Worm (Caenorhabditis elegans) whole organism, L4/young adult: Measurements from ENCODE around the gene C47G2.4.

ENCODE experiments used
- W03F9.2 ChIP-seq: fragments of 150-350 bp; optimal IDR thresholded peaks from 2 replicates; lab custom pipeline; 2014; ENCODE audit warnings: missing biosample characterization, missing genetic modification characterization
- dao-5 ChIP-seq: sonication (generic microtip); optimal IDR thresholded peaks from 2 replicates; lab custom pipeline; 2016; ENCODE audit warnings: missing genotype, missing genetic modification characterization, moderate library complexity, missing compliant biosample characterization
- him-1 ChIP-seq: sonication (generic microtip); optimal IDR thresholded peaks from 2 replicates; lab custom pipeline; 2016; ENCODE audit warnings: missing genotype, missing genetic modification reagents, missing genetic modification characterization, missing compliant biosample characterization

The C47G2.4 gene

ce11 chrII:11281177-11281576, 12.2 kb downstream of the C47G2.4 start:
- no peak for TF ChIP-seq dao-5 (tag; lab: Kevin White, UChicago)
- no peak for TF ChIP-seq him-1 (tag; lab: Kevin White, UChicago)
- no peak for TF ChIP-seq W03F9.2 (tag; lab: Kevin White, UChicago)

DNA sequence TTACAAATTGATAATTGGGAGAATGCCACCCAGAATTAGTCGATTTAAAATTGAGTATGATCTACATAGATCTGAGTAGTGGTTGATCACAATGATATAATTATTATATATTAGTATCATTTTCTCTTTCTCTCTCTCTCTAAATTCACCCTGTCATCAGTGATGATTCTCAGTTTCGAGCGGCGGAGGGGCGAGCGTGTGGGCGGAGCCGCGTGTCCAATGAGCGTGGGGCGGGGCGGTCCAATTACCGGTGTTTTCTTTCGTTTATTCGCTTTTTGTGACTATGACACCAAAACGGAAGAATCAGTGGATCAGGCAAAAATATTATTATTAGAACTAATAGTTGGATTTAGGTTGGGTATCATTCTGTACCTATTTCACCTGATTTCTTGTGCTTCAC, 13.4 kb downstream of the C47G2.4 start:
- no peak for TF ChIP-seq him-1 (tag; lab: Kevin White, UChicago)
- no peak for TF ChIP-seq W03F9.2 (tag; lab: Kevin White, UChicago)
- TF ChIP-seq dao-5 (tag; lab: Kevin White, UChicago) = no peak

ce11 chrII:11276879-11277278, 16.5 kb downstream of the C47G2.4 start:
- TF ChIP-seq W03F9.2 (tag; lab: Kevin White, UChicago) = no peak
- no peak for TF ChIP-seq him-1 (tag; lab: Kevin White, UChicago)
- TF ChIP-seq dao-5 (tag; lab: Kevin White, UChicago) = no peak

DNA sequence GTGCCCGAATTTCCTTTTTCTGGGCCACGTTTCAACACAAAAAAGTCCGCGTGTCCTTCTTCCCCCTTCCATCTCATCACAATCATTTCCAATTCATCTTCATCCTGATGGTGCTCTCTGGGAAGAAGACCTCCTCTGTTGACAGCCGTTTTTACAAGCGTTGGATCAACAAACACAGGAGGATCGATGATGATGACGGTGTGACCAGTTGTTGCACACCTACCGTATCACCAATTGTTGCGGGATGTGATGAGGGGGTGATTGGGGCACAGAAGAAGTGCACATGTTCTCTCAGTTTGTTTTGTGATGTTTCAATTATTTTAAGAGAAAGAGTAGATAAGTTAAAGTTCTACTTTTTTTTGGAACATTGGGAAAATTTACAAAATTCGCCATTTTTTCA, 17.9 kb downstream of the C47G2.4 start:
- TF ChIP-seq dao-5 (tag; lab: Kevin White, UChicago) (no peak), W03F9.2 (tag; lab: Kevin White, UChicago) (no peak), him-1 (tag; lab: Kevin White, UChicago) (no peak)

DNA sequence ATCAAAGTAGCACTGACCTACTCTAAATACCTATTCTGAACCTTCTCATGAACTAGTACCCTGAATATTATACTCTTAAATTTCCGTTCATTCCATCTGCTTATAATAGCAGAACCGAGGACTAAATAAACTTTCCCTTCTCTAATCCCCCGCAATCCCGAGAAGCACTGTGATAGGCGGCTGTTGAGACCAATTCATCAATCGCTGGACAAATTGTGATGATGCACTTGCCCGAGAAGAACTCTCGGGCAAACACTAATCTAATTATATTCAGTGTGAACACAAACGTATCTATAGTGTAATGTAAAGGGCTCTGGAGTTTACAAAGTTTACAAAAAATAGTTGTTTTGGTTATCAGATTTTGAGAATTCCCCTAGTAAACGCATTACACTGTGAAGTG, 18.5 kb downstream of the C47G2.4 start:
- TF ChIP-seq dao-5 (tag; lab: Kevin White, UChicago) (no peak), W03F9.2 (tag; lab: Kevin White, UChicago) (no peak), him-1 (tag; lab: Kevin White, UChicago) (no peak)

ce11 chrII:11270829-11271228, 22.6 kb downstream of the C47G2.4 start:
- no peak for TF ChIP-seq W03F9.2 (tag; lab: Kevin White, UChicago)
- TF ChIP-seq him-1 (tag; lab: Kevin White, UChicago) = no peak
- no peak for TF ChIP-seq dao-5 (tag; lab: Kevin White, UChicago)

ce11 chrII:11268822-11269221, 24.6 kb downstream of the C47G2.4 start, which contains the start of gene cut-1:
TSS of gene cut-1 (plus strand) at chrII:11269122.
- TF ChIP-seq dao-5 (tag; lab: Kevin White, UChicago) = no peak
- no peak for TF ChIP-seq W03F9.2 (tag; lab: Kevin White, UChicago)
- no peak for TF ChIP-seq him-1 (tag; lab: Kevin White, UChicago)

ce11 chrII:11261173-11261572, 32.2 kb downstream of the C47G2.4 start, which contains the start of gene T05B9.1:
TSS of gene T05B9.1 (minus strand) at chrII:11261192.
- no peak for TF ChIP-seq him-1 (tag; lab: Kevin White, UChicago)
- TF ChIP-seq dao-5 (tag; lab: Kevin White, UChicago) = no peak
- no peak for TF ChIP-seq W03F9.2 (tag; lab: Kevin White, UChicago)

DNA sequence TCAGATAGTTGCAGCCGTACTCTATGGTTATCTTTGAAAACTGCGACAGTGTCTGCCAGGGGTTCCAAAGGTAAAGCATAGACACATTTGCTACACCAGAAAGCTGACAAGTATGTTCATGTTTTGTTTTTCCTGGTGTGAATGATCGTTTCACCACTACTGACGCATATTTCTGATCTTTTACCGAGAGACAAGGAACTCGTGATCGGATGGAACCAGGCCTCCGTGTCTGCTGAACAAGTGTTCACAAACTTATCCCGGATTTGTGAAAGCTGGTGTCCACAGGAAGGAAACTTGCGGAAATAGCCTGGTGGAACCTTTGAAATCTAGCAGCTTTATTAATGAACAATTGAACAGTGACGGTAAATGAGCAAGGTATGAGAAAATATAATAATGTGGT, 33.6 kb downstream of the C47G2.4 start:
- no peak for TF ChIP-seq W03F9.2 (tag; lab: Kevin White, UChicago)
- TF ChIP-seq dao-5 (tag; lab: Kevin White, UChicago) = no peak
- TF ChIP-seq him-1 (tag; lab: Kevin White, UChicago) = no peak

DNA sequence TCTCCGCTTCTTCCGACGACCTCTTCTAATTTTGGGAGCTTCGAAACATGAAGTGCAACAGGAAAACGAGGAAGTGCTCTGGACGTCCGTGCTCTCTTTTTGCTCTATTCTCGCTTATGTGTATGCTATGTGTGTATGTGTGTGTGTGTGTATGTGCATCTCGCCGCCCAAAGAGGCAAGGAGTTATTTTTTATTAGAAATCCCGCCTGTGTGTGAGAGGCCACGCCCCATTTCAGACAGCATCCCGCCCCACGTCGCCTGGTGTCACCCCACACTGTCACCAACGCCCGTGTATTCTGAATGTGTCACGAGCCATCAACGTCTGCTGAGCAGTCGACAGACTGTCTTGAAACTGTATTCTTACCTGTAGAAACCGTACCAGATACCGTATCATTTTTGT, 37.9 kb downstream of the C47G2.4 start, which contains the start of gene T05B9.2:
Gene T05B9.2 (plus strand): TSS at position 301 of the 400 bp plus-strand sequence.
- TF ChIP-seq him-1 (tag; lab: Kevin White, UChicago) = no peak
- no peak for TF ChIP-seq dao-5 (tag; lab: Kevin White, UChicago)
- TF ChIP-seq W03F9.2 (tag; lab: Kevin White, UChicago) = no peak

DNA sequence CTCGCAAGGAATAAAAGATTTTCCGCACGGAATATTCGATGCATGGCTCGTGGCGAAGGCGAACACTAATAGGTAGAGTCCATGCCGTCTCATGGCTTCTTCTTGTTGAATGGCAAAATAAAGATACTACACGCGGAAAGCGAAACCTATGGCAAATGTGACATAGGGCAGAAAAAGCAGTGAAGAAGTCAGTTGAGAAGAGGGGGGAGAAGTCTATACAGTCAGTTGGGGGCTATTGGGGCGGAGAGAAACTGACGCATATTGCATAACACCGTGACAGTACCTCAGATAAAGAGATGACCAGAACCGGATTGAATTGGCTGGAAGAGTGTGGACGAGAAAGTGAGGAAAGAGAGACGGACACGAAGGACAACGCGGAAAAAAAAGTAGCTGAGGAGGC, 46.0 kb downstream of the C47G2.4 start, which contains the start of gene T06D8.10:
Gene T06D8.10 (minus strand): TSS at position 101 of the 400 bp plus-strand sequence.
- no peak for TF ChIP-seq him-1 (tag; lab: Kevin White, UChicago)

DNA sequence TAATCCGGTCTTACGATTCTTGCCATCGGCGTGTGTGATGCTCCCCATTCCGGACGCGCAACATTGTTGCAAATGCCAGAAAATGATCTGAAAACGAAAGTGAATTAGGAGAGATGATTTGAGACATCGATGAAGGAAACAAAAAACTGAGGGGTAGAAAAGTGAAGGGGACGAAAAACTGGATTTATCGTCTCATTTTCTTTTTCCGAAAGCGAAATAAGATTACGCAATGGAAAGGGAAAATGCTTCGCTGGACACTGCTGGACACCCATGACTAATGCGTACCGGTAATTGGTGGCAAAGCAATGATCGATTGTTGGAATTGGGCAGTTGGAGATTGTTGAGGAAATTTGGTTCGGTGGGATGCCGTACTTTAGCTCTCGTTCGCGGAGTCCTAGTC, 46.9 kb downstream of the C47G2.4 start:
- TF ChIP-seq W03F9.2 (tag; lab: Kevin White, UChicago) (no peak), dao-5 (tag; lab: Kevin White, UChicago) (no peak), him-1 (tag; lab: Kevin White, UChicago) (no peak)

- TF ChIP-seq W03F9.2 (tag; lab: Kevin White, UChicago) = no peak
- TF ChIP-seq him-1 (tag; lab: Kevin White, UChicago) = no peak
- no peak for TF ChIP-seq dao-5 (tag; lab: Kevin White, UChicago)
These were observed 50.5 kb downstream of the C47G2.4 start for ce11 chrII:11242918-11243317.

DNA sequence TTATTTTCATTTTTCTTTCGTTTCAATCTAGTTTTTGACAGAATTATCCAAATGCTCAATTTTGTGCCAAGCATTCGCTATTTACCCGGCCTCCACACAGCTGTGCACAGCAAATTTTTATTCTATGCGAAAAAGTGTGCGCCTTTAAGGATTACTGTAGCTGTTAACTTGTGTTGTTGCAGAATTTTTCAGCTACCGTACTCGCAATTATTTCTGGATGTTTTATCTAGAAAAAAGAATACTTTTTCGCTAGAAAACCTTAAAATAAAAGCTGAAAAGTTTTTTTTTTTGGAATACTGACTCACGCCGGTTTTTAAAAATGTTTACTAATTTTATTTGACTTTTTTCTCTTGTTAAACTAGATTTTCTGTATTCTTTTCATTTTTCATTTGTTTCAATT, 51.9 kb downstream of the C47G2.4 start:
- TF ChIP-seq dao-5 (tag; lab: Kevin White, UChicago) (no peak), W03F9.2 (tag; lab: Kevin White, UChicago) (no peak), him-1 (tag; lab: Kevin White, UChicago) (no peak)
